Fruit fly (Drosophila melanogaster): ENCODE measurements around the gene Npc2d.
A peak's percentile ranks its signal among the peaks of the same experiment; 100 is the strongest.

Npc2d gene

dm6 chr3R:10048035-10048774 is 7.7 kb downstream of the Npc2d start (continued):
- 0 out of 2 replicates have a peak, but pooled peaks have one; percentile 10 for TF ChIP-seq peb (GFP tag; IDR thresholded peaks at IDR 0.05)
- no peak for TF ChIP-seq hth (optimal IDR thresholded peaks at IDR 0.05)
- no peak for TF ChIP-seq Doc3 (GFP tag; IDR thresholded peaks at IDR 0.05; ENCODE audit: partially characterized antibody)
- no peak for TF ChIP-seq sens-2 (GFP tag; IDR thresholded peaks at IDR 0.05)
- peak; percentile 6 for TF ChIP-seq CG10543 (GFP tag; optimal IDR thresholded peaks at IDR 0.05)
- TF ChIP-seq CG12391 (tag; optimal IDR thresholded peaks at IDR 0.05): peak; percentile 47
- no peak for TF ChIP-seq jing (GFP tag; optimal IDR thresholded peaks at IDR 0.05)
- no peak for TF ChIP-seq CG13296 (GFP tag; optimal IDR thresholded peaks at IDR 0.05)
- no peak for TF ChIP-seq run (tag; optimal IDR thresholded peaks at IDR 0.05)
- no peak for TF ChIP-seq CG3995 (GFP tag; optimal IDR thresholded peaks at IDR 0.05)
- no peak for TF ChIP-seq fu2 (GFP tag; optimal IDR thresholded peaks at IDR 0.05)
- peak; percentile 33 for TF ChIP-seq PHDP (tag; optimal IDR thresholded peaks at IDR 0.05)
- no peak for TF ChIP-seq sug (tag; optimal IDR thresholded peaks at IDR 0.05)
- TF ChIP-seq z (GFP tag; IDR thresholded peaks at IDR 0.05): no peak
- TF ChIP-seq CG9817 (tag; optimal IDR thresholded peaks at IDR 0.05): no peak
- peak; percentile 27 for TF ChIP-seq Max (GFP tag; optimal IDR thresholded peaks at IDR 0.05)
- no peak for TF ChIP-seq Atf3 (GFP tag; optimal IDR thresholded peaks at IDR 0.05)
- no peak for TF ChIP-seq CG14014 (GFP tag; IDR thresholded peaks at IDR 0.05)
- TF ChIP-seq B-H1 (GFP tag; IDR thresholded peaks at IDR 0.05): no peak
- TF ChIP-seq Doc2 (GFP tag; IDR thresholded peaks at IDR 0.05): no peak
- no peak for TF ChIP-seq zen2 (GFP tag; IDR thresholded peaks at IDR 0.05; ENCODE audit: partially characterized antibody)
- TF ChIP-seq BEAF-32 (GFP tag; optimal IDR thresholded peaks at IDR 0.05): no peak
- TF ChIP-seq CG7928 (GFP tag; optimal IDR thresholded peaks at IDR 0.05): no peak
- TF ChIP-seq CG2120 (GFP tag; optimal IDR thresholded peaks at IDR 0.05): peak; percentile 35
- TF ChIP-seq CG12219 (GFP tag; optimal IDR thresholded peaks at IDR 0.05): peak; percentile 21
- TF ChIP-seq CG10462 (GFP tag; optimal IDR thresholded peaks at IDR 0.05): no peak
- peak; percentile 40 for TF ChIP-seq CG13775 (GFP tag; optimal IDR thresholded peaks at IDR 0.05)
- TF ChIP-seq hb (GFP tag; IDR thresholded peaks at IDR 0.05; ENCODE audit: partially characterized antibody): no peak
- no peak for TF ChIP-seq HLH4C (GFP tag; IDR thresholded peaks at IDR 0.05; ENCODE audit: partially characterized antibody)
- TF ChIP-seq CG1603 (tag; optimal IDR thresholded peaks at IDR 0.05): no peak
- TF ChIP-seq oc (tag; optimal IDR thresholded peaks at IDR 0.05): no peak
- TF ChIP-seq CG16813 (GFP tag; IDR thresholded peaks at IDR 0.05; ENCODE audit: partially characterized antibody): no peak
- TF ChIP-seq crp (GFP tag; optimal IDR thresholded peaks at IDR 0.05): no peak
- no peak for TF ChIP-seq otp (GFP tag; IDR thresholded peaks at IDR 0.05)
- no peak for TF ChIP-seq ab (GFP tag; optimal IDR thresholded peaks at IDR 0.05)
- TF ChIP-seq Hand (GFP tag; optimal IDR thresholded peaks at IDR 0.05): no peak
- no peak for TF ChIP-seq Sox102F (GFP tag; optimal IDR thresholded peaks at IDR 0.05)
- no peak for TF ChIP-seq Hsf (GFP tag; optimal IDR thresholded peaks at IDR 0.05)
- peak; percentile 42 for TF ChIP-seq CG4424 (GFP tag; optimal IDR thresholded peaks at IDR 0.05)
- 0 out of 3 replicates have a peak, but pooled peaks have one; percentile 46 for TF ChIP-seq CG6791 (GFP tag; IDR thresholded peaks at IDR 0.05; ENCODE audit: partially characterized antibody)
- TF ChIP-seq cad (GFP tag; optimal IDR thresholded peaks at IDR 0.05): no peak
- TF ChIP-seq gsb-n (tag; optimal IDR thresholded peaks at IDR 0.05): no peak
- no peak for TF ChIP-seq CG7786 (GFP tag; optimal IDR thresholded peaks at IDR 0.05)
- TF ChIP-seq cato (GFP tag; optimal IDR thresholded peaks at IDR 0.05; ENCODE audit: borderline replicate concordance): no peak
- TF ChIP-seq ewg (GFP tag; optimal IDR thresholded peaks at IDR 0.05): no peak
- no peak for TF ChIP-seq Hmx (GFP tag; optimal IDR thresholded peaks at IDR 0.05)
- TF ChIP-seq CG18011 (GFP tag; optimal IDR thresholded peaks at IDR 0.05): no peak
- no peak for TF ChIP-seq zen (tag; optimal IDR thresholded peaks at IDR 0.05)
- TF ChIP-seq Gsc (GFP tag; IDR thresholded peaks at IDR 0.05): no peak
